Fruit fly (Drosophila melanogaster): ENCODE data around the gene MFS10.

DNA sequence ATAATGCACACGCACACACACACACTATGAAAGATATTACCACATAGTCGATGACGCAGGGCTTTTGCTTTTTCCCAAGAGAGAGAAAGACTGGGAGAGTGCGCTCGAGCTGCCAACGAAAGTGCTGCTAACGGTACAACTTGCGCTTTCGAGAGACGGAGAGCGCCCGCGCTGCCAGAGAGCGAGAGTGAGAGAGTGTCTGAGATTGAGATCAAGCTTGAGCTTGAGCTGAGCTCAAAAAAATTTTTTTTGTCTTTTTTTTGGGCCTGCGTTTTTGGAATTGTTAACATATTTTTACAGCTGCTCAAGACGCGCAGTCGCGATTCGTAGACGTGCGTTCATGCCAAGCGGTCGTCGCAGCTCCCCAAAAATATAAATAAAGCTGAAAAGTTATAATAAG, 10.1 kb downstream of the MFS10 start, which contains the start of gene CG32645:
- TF ChIP-seq CG8478 (optimal IDR thresholded peaks at IDR 0.05), result no peak
- no peak for TF ChIP-seq CTCF (optimal IDR thresholded peaks at IDR 0.05)
